Fruit fly (Drosophila melanogaster): Measurements from ENCODE around the gene trr.

dm6 chrX:1897384-1897783 is 7.6 kb upstream of the trr start:
- TF ChIP-seq CG34367 (tag; optimal IDR thresholded peaks at IDR 0.05) (peak; percentile 16), EcR (GFP tag; optimal IDR thresholded peaks at IDR 0.05) (no peak), Snoo (tag; optimal IDR thresholded peaks at IDR 0.05) (peak; percentile 48), CG8301 (tag; optimal IDR thresholded peaks at IDR 0.05) (peak; percentile 30), CG17806 (tag; optimal IDR thresholded peaks at IDR 0.05) (peak; percentile 39), CG12605 (GFP tag; IDR thresholded peaks at IDR 0.05) (no peak), CG10348 (GFP tag; IDR thresholded peaks at IDR 0.05) (no peak), fd96Ca (GFP tag; IDR thresholded peaks at IDR 0.05) (peak; percentile 60; the same call in 1 of the 3 replicates), Pif1B (GFP tag; optimal IDR thresholded peaks at IDR 0.05) (no peak), CG9948 (tag; optimal IDR thresholded peaks at IDR 0.05) (peak; percentile 33), CG13204 (GFP tag; optimal IDR thresholded peaks at IDR 0.05) (no peak)
